Worm (Caenorhabditis elegans) whole organism, L2 larva: ENCODE data around the gene Y39A3CL.3.

ENCODE experiments used
- C34F6.9 ChIP-seq: fragments of 150-350 bp; optimal IDR thresholded peaks from 2 replicates; lab custom pipeline; 2014; ENCODE audit warnings: missing biosample characterization, missing genetic modification characterization
- F13H6.1 ChIP-seq: sonication (generic microtip); optimal IDR thresholded peaks from 2 replicates; lab custom pipeline; 2016; ENCODE audit warnings: missing genetic modification characterization, missing compliant biosample characterization
- blmp-1 ChIP-seq: sonication (generic microtip); optimal IDR thresholded peaks from 2 replicates; lab custom pipeline; 2017; ENCODE audit warnings: missing genetic modification characterization, mild to moderate bottlenecking, missing compliant biosample characterization, antibody characterized with exemption, moderate library complexity; ENCODE audit not compliant: insufficient read depth
- elt-1 ChIP-seq: fragments of 150-350 bp; optimal IDR thresholded peaks from 2 replicates; lab custom pipeline; 2014; ENCODE audit warnings: missing biosample characterization, missing genetic modification characterization
- elt-3 ChIP-seq: sonication (generic microtip); optimal IDR thresholded peaks from 2 replicates; lab custom pipeline; 2017; ENCODE audit warnings: missing biosample characterization, missing genetic modification characterization
- gmeb-1 ChIP-seq: fragments of 150-350 bp; optimal IDR thresholded peaks from 2 replicates; lab custom pipeline; 2014; ENCODE audit warnings: missing biosample characterization, missing genetic modification characterization
- lin-13 ChIP-seq: fragments of 150-350 bp; optimal IDR thresholded peaks from 2 replicates; lab custom pipeline; 2014; ENCODE audit warnings: missing biosample characterization, missing genetic modification reagents, missing genetic modification characterization
- lsy-2 ChIP-seq, 2 experiments: fragments of 150-350 bp in 1 of 2; sonication (generic microtip) in 1 of 2; optimal IDR thresholded peaks; 2 replicates each; lab custom pipeline; 2014 to 2017; ENCODE audit warnings: missing biosample characterization in 2 of 2, missing genetic modification characterization in 2 of 2
- mab-5 ChIP-seq: fragments of 150-350 bp; optimal IDR thresholded peaks from 2 replicates; lab custom pipeline; 2014; ENCODE audit warnings: missing biosample characterization, missing genetic modification characterization
- mdl-1 ChIP-seq, 2 experiments: fragments of 150-350 bp in 1 of 2; sonication (generic microtip) in 1 of 2; optimal IDR thresholded peaks; 2 replicates each; lab custom pipeline; 2017; ENCODE audit warnings: missing biosample characterization in 2 of 2, missing genetic modification characterization in 2 of 2
- nhr-129 ChIP-seq: fragments of 150-350 bp; optimal IDR thresholded peaks from 2 replicates; lab custom pipeline; 2014; ENCODE audit warnings: missing biosample characterization, missing genetic modification characterization
- nhr-21 ChIP-seq: fragments of 150-350 bp; optimal IDR thresholded peaks from 2 replicates; lab custom pipeline; 2014; ENCODE audit warnings: missing biosample characterization, missing genetic modification characterization
- nhr-23 ChIP-seq: fragments of 150-350 bp; optimal IDR thresholded peaks from 2 replicates; lab custom pipeline; 2014; ENCODE audit warnings: missing biosample characterization, missing genetic modification reagents, missing genetic modification characterization
- sem-4 ChIP-seq: fragments of 150-350 bp; optimal IDR thresholded peaks from 2 replicates; lab custom pipeline; 2014; ENCODE audit warnings: missing biosample characterization, missing genetic modification reagents, missing genetic modification characterization
- sma-3 ChIP-seq: sonication (generic microtip); optimal IDR thresholded peaks from 2 replicates; lab custom pipeline; 2016; ENCODE audit warnings: missing genetic modification reagents, missing genetic modification characterization, missing compliant biosample characterization
- sma-9 ChIP-seq, 2 experiments: fragments of 150-350 bp in 1 of 2; sonication (generic microtip) in 1 of 2; optimal IDR thresholded peaks; 2 replicates each; lab custom pipeline; 2014 to 2016; ENCODE audit warnings: missing genetic modification characterization in 2 of 2, mild to moderate bottlenecking in 1 of 2, missing biosample characterization in 1 of 2, missing compliant biosample characterization in 1 of 2, missing genetic modification reagents in 1 of 2, moderate library complexity in 1 of 2
- unc-55 ChIP-seq: fragments of 150-350 bp; sonication (generic microtip); optimal IDR thresholded peaks from 3 replicates; lab custom pipeline; 2014; ENCODE audit warnings: missing biosample characterization, missing genetic modification reagents, missing genetic modification characterization

The Y39A3CL.3 gene

DNA sequence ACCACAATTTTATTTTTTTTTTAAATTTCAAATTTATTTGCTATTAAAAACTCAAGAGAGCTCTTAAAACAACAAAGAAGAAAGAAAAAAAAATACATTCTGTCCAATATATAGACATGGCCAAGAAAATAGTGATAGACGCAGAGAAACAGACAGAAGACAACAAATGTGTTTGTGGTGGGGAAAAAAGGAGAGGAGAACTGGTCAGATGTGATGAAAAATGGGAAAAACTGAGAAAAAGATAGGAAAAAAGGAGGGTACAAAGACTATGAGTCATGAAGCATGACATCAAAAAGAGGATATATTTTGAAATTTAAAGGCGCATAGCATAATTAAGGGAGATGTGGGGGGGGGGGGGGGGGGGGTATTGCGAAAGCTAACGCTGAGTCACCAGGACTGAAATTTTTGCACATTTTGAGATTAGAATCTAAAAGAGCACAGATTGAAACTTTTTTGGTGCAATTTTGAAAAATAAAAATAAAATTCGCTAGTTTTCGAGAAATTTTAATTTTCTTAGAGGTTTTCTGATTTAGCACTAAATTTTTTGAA is 41.5 kb downstream of the Y39A3CL.3 start (continued):
- TF ChIP-seq nhr-21 (tag; lab: Kevin White, UChicago) (no peak), elt-3 (tag; lab: Kevin White, UChicago) (no peak), sma-3 (no peak), sma-9 (GFP tag; optimal IDR thresholded peaks at IDR 0.05; lab: Kevin White, UChicago) (peak; percentile 58), sma-9 (tag; optimal IDR thresholded peaks at IDR 0.05; lab: Kevin White, UChicago) (no peak), mab-5 (tag; lab: Kevin White, UChicago) (peak; percentile 47), blmp-1 (tag; lab: Kevin White, UChicago) (no peak)
- TF ChIP-seq, all 48 proteins: peak for 10

DNA sequence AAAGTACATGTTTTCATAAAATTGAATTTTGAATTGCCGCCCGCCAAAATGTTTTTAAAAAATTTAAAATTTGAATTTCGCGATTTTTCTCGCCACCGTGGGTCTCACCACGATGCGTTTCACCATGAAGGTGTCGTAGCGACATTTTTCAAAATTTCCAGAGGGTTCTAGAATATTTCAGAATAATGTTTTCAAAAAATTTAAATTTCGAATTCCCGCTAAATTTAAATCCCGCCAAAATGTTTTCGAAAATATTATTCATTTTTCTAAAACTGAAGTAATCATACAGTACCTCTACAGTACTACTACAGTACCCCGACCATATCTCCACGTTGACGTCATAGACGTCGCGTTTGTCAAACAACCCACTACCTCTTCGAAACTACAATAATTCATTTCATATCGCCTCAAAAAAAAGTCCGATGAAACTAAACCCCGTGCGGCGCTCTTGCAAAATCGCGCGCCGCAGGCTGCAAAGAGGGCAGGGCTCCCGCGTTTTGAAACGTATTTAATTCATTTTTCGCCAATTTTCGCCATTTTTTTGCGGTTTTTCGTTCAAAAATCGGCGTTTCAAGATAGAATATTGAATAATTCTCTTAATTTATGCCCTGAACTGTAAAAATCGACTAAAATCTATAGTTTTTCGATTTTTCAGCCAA is 46.8 kb downstream of the Y39A3CL.3 start, which contains the start of the genes pvf-1 and Y39A3CL.7:
pvf-1 (minus strand) TSS at position 51 of the 659 bp plus-strand sequence.
Y39A3CL.7 (plus strand) TSS at position 656 of the 659 bp plus-strand sequence.
- TF ChIP-seq unc-55 (GFP tag; lab: Kevin White, UChicago) (peak; percentile 34), nhr-129 (peak; percentile 23), F13H6.1 (peak; percentile 7), sem-4 (tag; lab: Kevin White, UChicago) (peak; percentile 20), gmeb-1 (tag; lab: Kevin White, UChicago) (peak; percentile 40), lsy-2 (tag; optimal IDR thresholded peaks at IDR 0.05; lab: Kevin White, UChicago) (peak in 1 of 2 experiments; percentile 60), mab-5 (tag; lab: Kevin White, UChicago) (no peak), mdl-1 (tag; optimal IDR thresholded peaks at IDR 0.05; lab: Kevin White, UChicago) (no peak), C34F6.9 (peak; percentile 36), nhr-23 (no peak), elt-1 (no peak), sma-3 (peak; percentile 39), lin-13 (GFP tag; lab: Kevin White, UChicago) (peak; percentile 63)
